Worm (Caenorhabditis elegans) whole organism, L2 larva: Measurements from ENCODE around the gene rpl-5.
A peak's percentile ranks its signal among the peaks of the same experiment; 100 is the strongest.

Experiments
- C34F6.9 ChIP-seq: fragments of 150-350 bp; optimal IDR thresholded peaks from 2 replicates; lab custom pipeline; 2014; ENCODE audit warnings: missing biosample characterization, missing genetic modification characterization
- F13H6.1 ChIP-seq: sonication (generic microtip); optimal IDR thresholded peaks from 2 replicates; lab custom pipeline; 2016; ENCODE audit warnings: missing genetic modification characterization, missing compliant biosample characterization
- R02D3.7 ChIP-seq: fragments of 150-350 bp; optimal IDR thresholded peaks from 2 replicates; lab custom pipeline; 2014; ENCODE audit warnings: missing biosample characterization, missing genetic modification characterization
- Y55F3AM.14 ChIP-seq: fragments of 200-800 bp; sonication (Bioruptor generic); optimal IDR thresholded peaks from 2 replicates; lab custom pipeline; 2018; ENCODE audit warnings: mild to moderate bottlenecking, missing genetic modification characterization, missing compliant biosample characterization
- ZK546.5 ChIP-seq: sonication (generic microtip); optimal IDR thresholded peaks from 2 replicates; lab custom pipeline; 2017; ENCODE audit warnings: missing biosample characterization, missing genetic modification characterization
- alr-1 ChIP-seq: fragments of 150-350 bp; optimal IDR thresholded peaks from 2 replicates; lab custom pipeline; 2014; ENCODE audit warnings: missing biosample characterization, missing genetic modification characterization
- aly-2 ChIP-seq: fragments of 150-350 bp; optimal IDR thresholded peaks from 2 replicates; lab custom pipeline; 2014; ENCODE audit warnings: missing biosample characterization, missing genetic modification characterization
- ama-1 ChIP-seq: fragments of 150-350 bp; optimal IDR thresholded peaks from 2 replicates; lab custom pipeline; 2018; ENCODE audit warnings: inconsistent platforms
- blmp-1 ChIP-seq: sonication (generic microtip); optimal IDR thresholded peaks from 2 replicates; lab custom pipeline; 2017; ENCODE audit warnings: missing genetic modification characterization, mild to moderate bottlenecking, missing compliant biosample characterization, antibody characterized with exemption, moderate library complexity; ENCODE audit not compliant: insufficient read depth
- ceh-16 ChIP-seq: fragments of 150-350 bp; optimal IDR thresholded peaks from 2 replicates; lab custom pipeline; 2014; ENCODE audit warnings: missing biosample characterization, missing genetic modification characterization
- ceh-82 ChIP-seq: fragments of 150-350 bp; optimal IDR thresholded peaks from 2 replicates; lab custom pipeline; 2014; ENCODE audit warnings: missing biosample characterization, missing genetic modification characterization
- crh-2 ChIP-seq: sonication (generic microtip); optimal IDR thresholded peaks from 2 replicates; lab custom pipeline; 2017; ENCODE audit warnings: missing biosample characterization, missing genetic modification characterization
- dmd-4 ChIP-seq: sonication (generic microtip); optimal IDR thresholded peaks from 2 replicates; lab custom pipeline; 2017; ENCODE audit warnings: missing biosample characterization, missing genetic modification characterization
- egl-27 ChIP-seq: sonication (generic microtip); optimal IDR thresholded peaks from 3 replicates; lab custom pipeline; 2017; ENCODE audit warnings: missing biosample characterization, missing genetic modification reagents, missing genetic modification characterization
- elt-1 ChIP-seq: fragments of 150-350 bp; optimal IDR thresholded peaks from 2 replicates; lab custom pipeline; 2014; ENCODE audit warnings: missing biosample characterization, missing genetic modification characterization
- elt-3 ChIP-seq: sonication (generic microtip); optimal IDR thresholded peaks from 2 replicates; lab custom pipeline; 2017; ENCODE audit warnings: missing biosample characterization, missing genetic modification characterization
- fos-1 ChIP-seq: fragments of 150-350 bp; optimal IDR thresholded peaks from 2 replicates; lab custom pipeline; 2014; ENCODE audit warnings: missing biosample characterization, missing genetic modification characterization
- gmeb-1 ChIP-seq: fragments of 150-350 bp; optimal IDR thresholded peaks from 2 replicates; lab custom pipeline; 2014; ENCODE audit warnings: missing biosample characterization, missing genetic modification characterization
- lin-11 ChIP-seq: fragments of 150-350 bp; sonication (generic microtip); optimal IDR thresholded peaks from 2 replicates; lab custom pipeline; 2014; ENCODE audit warnings: missing biosample characterization, missing genetic modification characterization, inconsistent platforms, mixed read lengths
- lin-13 ChIP-seq: fragments of 150-350 bp; optimal IDR thresholded peaks from 2 replicates; lab custom pipeline; 2014; ENCODE audit warnings: missing biosample characterization, missing genetic modification reagents, missing genetic modification characterization
- lin-39 ChIP-seq: fragments of 150-350 bp; optimal IDR thresholded peaks from 2 replicates; lab custom pipeline; 2014; ENCODE audit warnings: missing biosample characterization, missing genetic modification reagents, missing genetic modification characterization
- lsy-2 ChIP-seq, 2 experiments: fragments of 150-350 bp in 1 of 2; sonication (generic microtip) in 1 of 2; optimal IDR thresholded peaks; 2 replicates each; lab custom pipeline; 2014 to 2017; ENCODE audit warnings: missing biosample characterization in 2 of 2, missing genetic modification characterization in 2 of 2
- mab-5 ChIP-seq: fragments of 150-350 bp; optimal IDR thresholded peaks from 2 replicates; lab custom pipeline; 2014; ENCODE audit warnings: missing biosample characterization, missing genetic modification characterization
- mbf-1 ChIP-seq: sonication (generic microtip); optimal IDR thresholded peaks from 2 replicates; lab custom pipeline; 2017; ENCODE audit warnings: missing biosample characterization, missing genetic modification characterization
- mdl-1 ChIP-seq, 2 experiments: fragments of 150-350 bp in 1 of 2; sonication (generic microtip) in 1 of 2; optimal IDR thresholded peaks; 2 replicates each; lab custom pipeline; 2017; ENCODE audit warnings: missing biosample characterization in 2 of 2, missing genetic modification characterization in 2 of 2
- nhr-10 ChIP-seq: sonication (generic microtip); optimal IDR thresholded peaks from 2 replicates; lab custom pipeline; 2017; ENCODE audit warnings: missing biosample characterization, missing genetic modification characterization
- nhr-11 ChIP-seq: fragments of 150-350 bp; optimal IDR thresholded peaks from 2 replicates; lab custom pipeline; 2014; ENCODE audit warnings: missing biosample characterization, missing genetic modification characterization
- nhr-12 ChIP-seq: fragments of 150-350 bp; optimal IDR thresholded peaks from 2 replicates; lab custom pipeline; 2014; ENCODE audit warnings: missing biosample characterization, missing genetic modification characterization
- nhr-129 ChIP-seq: fragments of 150-350 bp; optimal IDR thresholded peaks from 2 replicates; lab custom pipeline; 2014; ENCODE audit warnings: missing biosample characterization, missing genetic modification characterization
- nhr-21 ChIP-seq: fragments of 150-350 bp; optimal IDR thresholded peaks from 2 replicates; lab custom pipeline; 2014; ENCODE audit warnings: missing biosample characterization, missing genetic modification characterization
- nhr-23 ChIP-seq: fragments of 150-350 bp; optimal IDR thresholded peaks from 2 replicates; lab custom pipeline; 2014; ENCODE audit warnings: missing biosample characterization, missing genetic modification reagents, missing genetic modification characterization
- nhr-237 ChIP-seq: fragments of 150-350 bp; optimal IDR thresholded peaks from 2 replicates; lab custom pipeline; 2014; ENCODE audit warnings: missing biosample characterization, missing genetic modification characterization
- nhr-25 ChIP-seq: fragments of 150-350 bp; sonication (generic microtip); optimal IDR thresholded peaks from 3 replicates; lab custom pipeline; 2014; ENCODE audit warnings: missing biosample characterization, missing genetic modification characterization
- nhr-6 ChIP-seq: fragments of 150-350 bp; optimal IDR thresholded peaks from 2 replicates; lab custom pipeline; 2014; ENCODE audit warnings: missing biosample characterization, missing genetic modification characterization
- nhr-77 ChIP-seq: fragments of 150-350 bp; optimal IDR thresholded peaks from 2 replicates; lab custom pipeline; 2014; ENCODE audit warnings: missing biosample characterization, missing genetic modification characterization
- peb-1 ChIP-seq: fragments of 150-350 bp; optimal IDR thresholded peaks from 2 replicates; lab custom pipeline; 2014; ENCODE audit warnings: missing biosample characterization, missing genetic modification characterization
- sem-4 ChIP-seq: fragments of 150-350 bp; optimal IDR thresholded peaks from 2 replicates; lab custom pipeline; 2014; ENCODE audit warnings: missing biosample characterization, missing genetic modification reagents, missing genetic modification characterization
- skn-1 ChIP-seq: sonication (generic microtip); optimal IDR thresholded peaks from 2 replicates; lab custom pipeline; 2017; ENCODE audit warnings: missing biosample characterization, missing genetic modification characterization
- sma-3 ChIP-seq: sonication (generic microtip); optimal IDR thresholded peaks from 2 replicates; lab custom pipeline; 2016; ENCODE audit warnings: missing genetic modification reagents, missing genetic modification characterization, missing compliant biosample characterization
- sma-9 ChIP-seq, 2 experiments: fragments of 150-350 bp in 1 of 2; sonication (generic microtip) in 1 of 2; optimal IDR thresholded peaks; 2 replicates each; lab custom pipeline; 2014 to 2016; ENCODE audit warnings: missing genetic modification characterization in 2 of 2, mild to moderate bottlenecking in 1 of 2, missing biosample characterization in 1 of 2, missing compliant biosample characterization in 1 of 2, missing genetic modification reagents in 1 of 2, moderate library complexity in 1 of 2
- snpc-4 ChIP-seq: fragments of 150-350 bp; optimal IDR thresholded peaks from 2 replicates; lab custom pipeline; 2014; ENCODE audit warnings: missing biosample characterization, missing genetic modification characterization
- unc-39 ChIP-seq: fragments of 150-350 bp; optimal IDR thresholded peaks from 2 replicates; lab custom pipeline; 2014; ENCODE audit warnings: missing biosample characterization, missing genetic modification characterization
- unc-55 ChIP-seq: fragments of 150-350 bp; sonication (generic microtip); optimal IDR thresholded peaks from 3 replicates; lab custom pipeline; 2014; ENCODE audit warnings: missing biosample characterization, missing genetic modification reagents, missing genetic modification characterization
- unc-62 ChIP-seq: fragments of 150-350 bp; optimal IDR thresholded peaks from 2 replicates; lab custom pipeline; 2014; ENCODE audit warnings: missing biosample characterization, missing genetic modification reagents, missing genetic modification characterization
- zag-1 ChIP-seq: fragments of 150-350 bp; optimal IDR thresholded peaks from 2 replicates; lab custom pipeline; 2014; ENCODE audit warnings: missing biosample characterization, missing genetic modification characterization
- ztf-1 ChIP-seq: fragments of 200-800 bp; sonication (Bioruptor generic); conservative IDR thresholded peaks from 2 replicates; pipeline ENCODE4 v1.3.6; 2022; ENCODE audit warnings: missing genetic modification characterization, missing compliant biosample characterization
- ztf-11 ChIP-seq: sonication (generic microtip); optimal IDR thresholded peaks from 2 replicates; lab custom pipeline; 2017; ENCODE audit warnings: missing biosample characterization, missing genetic modification characterization
- ztf-4 ChIP-seq: fragments of 150-350 bp; optimal IDR thresholded peaks from 2 replicates; lab custom pipeline; 2014; ENCODE audit warnings: missing biosample characterization, missing genetic modification characterization

The rpl-5 gene

ce11 chrII:8587660-8588230, 18.0 kb downstream of the rpl-5 start:
- TF ChIP-seq zag-1 (tag; lab: Kevin White, UChicago) (peak; percentile 28), F13H6.1 (tag; lab: Kevin White, UChicago) (peak; percentile 11), ztf-4 (tag; lab: Kevin White, UChicago) (no peak), skn-1 (no peak), lsy-2 (tag; optimal IDR thresholded peaks at IDR 0.05; lab: Kevin White, UChicago) (peak in 1 of 2 experiments; percentile 18), unc-55 (peak; percentile 70), nhr-11 (no peak), sem-4 (tag; lab: Kevin White, UChicago) (peak; percentile 29), nhr-129 (peak; percentile 21)

- TF ChIP-seq ztf-1, result no peak
- TF ChIP-seq aly-2 (tag; lab: Kevin White, UChicago), result no peak
- no peak for TF ChIP-seq nhr-21 (tag; lab: Kevin White, UChicago)
- TF ChIP-seq lin-39 (tag; lab: Kevin White, UChicago), result peak; percentile 16
- no peak for TF ChIP-seq unc-39 (tag; lab: Kevin White, UChicago)
- no peak for TF ChIP-seq lin-11
- no peak for TF ChIP-seq ceh-16 (tag; lab: Kevin White, UChicago)
- TF ChIP-seq, all 48 proteins: peak for 1
Observed at ce11 chrII:8588442-8588841, 18.7 kb downstream of the rpl-5 start.

ce11 chrII:8589227-8589626, 19.5 kb downstream of the rpl-5 start:
- TF ChIP-seq dmd-4 (tag; lab: Kevin White, UChicago), result no peak
- no peak for TF ChIP-seq ztf-4 (tag; lab: Kevin White, UChicago)
- TF ChIP-seq elt-3 (tag; lab: Kevin White, UChicago), result no peak
- TF ChIP-seq nhr-11, result no peak
- no peak for TF ChIP-seq ztf-1
- no peak for TF ChIP-seq mab-5 (tag; lab: Kevin White, UChicago)
- TF ChIP-seq nhr-237, result no peak
- TF ChIP-seq unc-55, result peak; percentile 17
- TF ChIP-seq blmp-1, result no peak
- no peak for TF ChIP-seq R02D3.7 (tag; lab: Kevin White, UChicago)
- peak; percentile 40 for TF ChIP-seq zag-1 (tag; lab: Kevin White, UChicago)
- no peak for TF ChIP-seq nhr-6 (tag; lab: Kevin White, UChicago)
- no peak for TF ChIP-seq ceh-16 (tag; lab: Kevin White, UChicago)
- no peak for TF ChIP-seq skn-1
- no peak for TF ChIP-seq nhr-25
- no peak for TF ChIP-seq gmeb-1 (tag; lab: Kevin White, UChicago)
- no peak for TF ChIP-seq nhr-12 (tag; lab: Kevin White, UChicago)
- no peak for TF ChIP-seq unc-39 (tag; lab: Kevin White, UChicago)
- no peak for TF ChIP-seq lin-13 (GFP tag; lab: Kevin White, UChicago)
- TF ChIP-seq mdl-1 (tag; optimal IDR thresholded peaks at IDR 0.05; lab: Kevin White, UChicago), result no peak
- TF ChIP-seq sma-3 (GFP tag; lab: Kevin White, UChicago), result no peak
- no peak for TF ChIP-seq mbf-1 (tag; lab: Kevin White, UChicago)
- TF ChIP-seq crh-2 (tag; lab: Kevin White, UChicago), result peak; percentile 35
- TF ChIP-seq elt-1, result no peak
- no peak for TF ChIP-seq aly-2 (tag; lab: Kevin White, UChicago)
- TF ChIP-seq C34F6.9 (tag; lab: Kevin White, UChicago), result peak; percentile 49
- peak in 1 of 2 experiments; percentile 39 for TF ChIP-seq lsy-2 (tag; optimal IDR thresholded peaks at IDR 0.05; lab: Kevin White, UChicago)
- no peak for TF ChIP-seq alr-1 (tag; lab: Kevin White, UChicago)
- no peak for TF ChIP-seq ztf-11 (tag; lab: Kevin White, UChicago)
- no peak for TF ChIP-seq fos-1 (tag; lab: Kevin White, UChicago)
- TF ChIP-seq unc-62, result no peak
- no peak for TF ChIP-seq nhr-129
- TF ChIP-seq lin-39 (tag; lab: Kevin White, UChicago), result no peak
- no peak for TF ChIP-seq nhr-77 (tag; lab: Kevin White, UChicago)
- TF ChIP-seq F13H6.1 (tag; lab: Kevin White, UChicago), result no peak
- no peak for TF ChIP-seq nhr-21 (tag; lab: Kevin White, UChicago)
- TF ChIP-seq snpc-4 (tag; lab: Kevin White, UChicago), result no peak
- TF ChIP-seq peb-1 (tag; lab: Kevin White, UChicago), result no peak
- TF ChIP-seq egl-27 (tag; lab: Kevin White, UChicago), result no peak
- no peak for TF ChIP-seq lin-11
- TF ChIP-seq sma-9 (GFP tag; optimal IDR thresholded peaks at IDR 0.05; lab: Kevin White, UChicago), result peak; percentile 38
- TF ChIP-seq sma-9 (tag; optimal IDR thresholded peaks at IDR 0.05; lab: Kevin White, UChicago), result no peak
- TF ChIP-seq ZK546.5 (tag; lab: Kevin White, UChicago), result no peak
- TF ChIP-seq ceh-82, result no peak
- TF ChIP-seq Y55F3AM.14 (GFP tag; lab: Kevin White, UChicago), result no peak
- no peak for TF ChIP-seq ama-1 (lab: Kevin White, UChicago)
- no peak for TF ChIP-seq nhr-23 (tag; lab: Kevin White, UChicago)
- TF ChIP-seq nhr-10 (tag; lab: Kevin White, UChicago), result no peak
- TF ChIP-seq sem-4 (tag; lab: Kevin White, UChicago), result no peak
